Worm (Caenorhabditis elegans): ENCODE data around the gene nlp-30.
A peak's percentile ranks its signal among the peaks of the same experiment; 100 is the strongest.

The nlp-30 gene

ce11 chrV:3992334-3992733 is 10.6 kb downstream of the nlp-30 start:
- TF ChIP-seq unc-86 (tag; optimal IDR thresholded peaks at IDR 0.05) (no peak), swsn-7 (tag; optimal IDR thresholded peaks at IDR 0.05) (no peak), vab-15 (tag; optimal IDR thresholded peaks at IDR 0.05) (no peak), nhr-237 (tag; optimal IDR thresholded peaks at IDR 0.05) (no peak), lin-35 (GFP tag; optimal IDR thresholded peaks at IDR 0.05) (peak in 1 of 2 experiments; percentile 48), mef-2 (tag; optimal IDR thresholded peaks at IDR 0.05) (no peak), ceh-90 (tag; optimal IDR thresholded peaks at IDR 0.05) (no peak), pqm-1 (tag; optimal IDR thresholded peaks at IDR 0.05) (no peak), dpl-1 (GFP tag; optimal IDR thresholded peaks at IDR 0.05) (no peak), nhr-90 (tag; optimal IDR thresholded peaks at IDR 0.05; ENCODE audit: poor library complexity) (peak; percentile 2), C04F5.9 (tag; optimal IDR thresholded peaks at IDR 0.05) (no peak), fos-1 (tag; optimal IDR thresholded peaks at IDR 0.05) (no peak), jun-1 (tag; optimal IDR thresholded peaks at IDR 0.05) (no peak), grh-1 (GFP tag; IDR thresholded peaks at IDR 0.05) (peak; percentile 58), nhr-47 (tag; optimal IDR thresholded peaks at IDR 0.05) (no peak), mdl-1 (tag; optimal IDR thresholded peaks at IDR 0.05) (no peak), ztf-11 (tag; optimal IDR thresholded peaks at IDR 0.05) (no peak), nhr-85 (tag) (peak; percentile 86), tbx-2 (tag; optimal IDR thresholded peaks at IDR 0.05) (peak; percentile 21), pag-3 (tag; optimal IDR thresholded peaks at IDR 0.05; ENCODE audit: borderline replicate concordance, insufficient read depth) (no peak), hpl-2 (GFP tag; optimal IDR thresholded peaks at IDR 0.05) (no peak), nhr-28 (tag; optimal IDR thresholded peaks at IDR 0.05) (no peak), dsc-1 (tag; optimal IDR thresholded peaks at IDR 0.05) (no peak), C34B4.2 (tag; optimal IDR thresholded peaks at IDR 0.05) (no peak), nhr-20 (tag; optimal IDR thresholded peaks at IDR 0.05) (peak; percentile 56), ces-1 (GFP tag; optimal IDR thresholded peaks at IDR 0.05) (no peak), elt-3 (tag; optimal IDR thresholded peaks at IDR 0.05) (peak in 1 of 6 experiments; percentile 37), egl-27 (tag; optimal IDR thresholded peaks at IDR 0.05) (no peak), alr-1 (tag; optimal IDR thresholded peaks at IDR 0.05; ENCODE audit: borderline replicate concordance) (no peak), mep-1 (tag; optimal IDR thresholded peaks at IDR 0.05) (no peak), blmp-1 (tag; optimal IDR thresholded peaks at IDR 0.05) (no peak), nhr-71 (tag; optimal IDR thresholded peaks at IDR 0.05) (peak; percentile 47), efl-1 (optimal IDR thresholded peaks at IDR 0.05) (no peak), efl-1 (GFP tag; optimal IDR thresholded peaks at IDR 0.05 in 1 of 2) (peak in 1 of 2 experiments; percentile 56)

- TF ChIP-seq efl-1 (optimal IDR thresholded peaks at IDR 0.05) (no peak), efl-1 (GFP tag; optimal IDR thresholded peaks at IDR 0.05 in 1 of 2) (peak in 1 of 2 experiments; percentile 87), jun-1 (tag; optimal IDR thresholded peaks at IDR 0.05) (no peak)
Observed at ce11 chrV:3994048-3994447, 12.3 kb downstream of the nlp-30 start, which contains the start of gene K09D9.9. K09D9.9 (minus strand) TSS chrV:3994148.

- TF ChIP-seq sptf-1 (tag; optimal IDR thresholded peaks at IDR 0.05) = no peak
- no peak for TF ChIP-seq mef-2 (tag; optimal IDR thresholded peaks at IDR 0.05)
- TF ChIP-seq unc-86 (tag; optimal IDR thresholded peaks at IDR 0.05) = no peak
- TF ChIP-seq mep-1 (tag; optimal IDR thresholded peaks at IDR 0.05) = no peak
- no peak for TF ChIP-seq hlh-17 (GFP tag; optimal IDR thresholded peaks at IDR 0.05; ENCODE audit: borderline replicate concordance)
- no peak for TF ChIP-seq ceh-63 (GFP tag; optimal IDR thresholded peaks at IDR 0.05)
- no peak for TF ChIP-seq lin-15B (tag; optimal IDR thresholded peaks at IDR 0.05)
- no peak for TF ChIP-seq ets-5 (GFP tag; IDR thresholded peaks at IDR 0.05)
- TF ChIP-seq nhr-76 (tag; optimal IDR thresholded peaks at IDR 0.05) = no peak
- no peak for TF ChIP-seq nhr-85 (tag)
Observed at ce11 chrV:3995838-3996237, 14.1 kb downstream of the nlp-30 start, which contains the start of gene srx-62. srx-62 (minus strand) TSS chrV:3995938.
